Worm (Caenorhabditis elegans) whole organism, late embryonic: Measurements from ENCODE around the gene F41E6.8.

Experiments used
- T23F11.4 ChIP-seq: fragments of 200-800 bp; sonication (Bioruptor generic); optimal IDR thresholded peaks from 2 replicates; lab custom pipeline; 2018; ENCODE audit warnings: mild to moderate bottlenecking, missing genetic modification characterization, missing compliant biosample characterization
- Y22D7AL.16 ChIP-seq: sonication (generic microtip); optimal IDR thresholded peaks from 2 replicates; lab custom pipeline; 2016; ENCODE audit warnings: missing genetic modification characterization, missing compliant biosample characterization
- ahr-1 ChIP-seq: sonication (generic microtip); optimal IDR thresholded peaks from 2 replicates; lab custom pipeline; 2016; ENCODE audit warnings: missing genetic modification characterization, missing compliant biosample characterization
- ceh-19 ChIP-seq: fragments of 200-800 bp; sonication (Bioruptor generic); optimal IDR thresholded peaks from 2 replicates; lab custom pipeline; 2018; ENCODE audit warnings: mild to moderate bottlenecking, missing genetic modification characterization, missing compliant biosample characterization
- ceh-2 ChIP-seq: sonication (generic microtip); optimal IDR thresholded peaks from 2 replicates; lab custom pipeline; 2016; ENCODE audit warnings: missing genotype, missing genetic modification characterization, missing compliant biosample characterization
- ceh-22 ChIP-seq: sonication (generic microtip); optimal IDR thresholded peaks from 2 replicates; lab custom pipeline; 2017; ENCODE audit warnings: missing biosample characterization, missing genetic modification characterization
- ceh-30 ChIP-seq: fragments of 150-350 bp; optimal IDR thresholded peaks from 2 replicates; lab custom pipeline; 2014; ENCODE audit warnings: missing biosample characterization, missing genetic modification characterization
- ceh-34 ChIP-seq: sonication (generic microtip); optimal IDR thresholded peaks from 2 replicates; lab custom pipeline; 2016; ENCODE audit warnings: mild to moderate bottlenecking, missing genetic modification characterization, missing compliant biosample characterization
- ceh-45 ChIP-seq: fragments of 200-800 bp; sonication (Bioruptor generic); IDR thresholded peaks from 2 replicates; pipeline ENCODE4 v1.3.6; 2022; ENCODE audit warnings: missing genetic modification reagents, missing genetic modification characterization, missing compliant biosample characterization
- ceh-6 ChIP-seq: fragments of 200-800 bp; sonication (Bioruptor generic); optimal IDR thresholded peaks from 2 replicates; lab custom pipeline; 2018; ENCODE audit warnings: mild to moderate bottlenecking, missing genetic modification characterization, missing compliant biosample characterization
- dmd-4 ChIP-seq: sonication (generic microtip); optimal IDR thresholded peaks from 2 replicates; lab custom pipeline; 2016; ENCODE audit warnings: borderline replicate concordance, missing genetic modification characterization, missing compliant biosample characterization
- dve-1 ChIP-seq: sonication (generic microtip); optimal IDR thresholded peaks from 2 replicates; lab custom pipeline; 2017; ENCODE audit warnings: antibody characterized with exemption, mild to moderate bottlenecking, missing genetic modification characterization, missing compliant biosample characterization
- elt-4 ChIP-seq: sonication (generic microtip); optimal IDR thresholded peaks from 2 replicates; lab custom pipeline; 2016; ENCODE audit warnings: missing genetic modification characterization, missing compliant biosample characterization
- fax-1 ChIP-seq: sonication (generic microtip); optimal IDR thresholded peaks from 2 replicates; lab custom pipeline; 2016; ENCODE audit warnings: missing genotype, missing genetic modification characterization, missing compliant biosample characterization
- fkh-10 ChIP-seq: fragments of 150-350 bp; optimal IDR thresholded peaks from 2 replicates; lab custom pipeline; 2014; ENCODE audit warnings: missing biosample characterization, missing genetic modification reagents, missing genetic modification characterization
- fkh-6 ChIP-seq: sonication (generic microtip); optimal IDR thresholded peaks from 2 replicates; lab custom pipeline; 2016; ENCODE audit warnings: missing genetic modification characterization, missing compliant biosample characterization
- hlh-15 ChIP-seq: sonication (generic microtip); optimal IDR thresholded peaks from 2 replicates; lab custom pipeline; 2016; ENCODE audit warnings: missing genetic modification characterization, missing compliant biosample characterization
- hlh-6 ChIP-seq: sonication (generic microtip); optimal IDR thresholded peaks from 2 replicates; lab custom pipeline; 2016; ENCODE audit warnings: missing genotype, missing genetic modification characterization, missing compliant biosample characterization
- hlh-8 ChIP-seq: sonication (generic microtip); optimal IDR thresholded peaks from 2 replicates; lab custom pipeline; 2016; ENCODE audit warnings: missing genotype, missing genetic modification characterization, missing compliant biosample characterization
- madf-2 ChIP-seq: sonication (generic microtip); optimal IDR thresholded peaks from 2 replicates; lab custom pipeline; 2017; ENCODE audit warnings: missing genetic modification characterization, missing compliant biosample characterization
- nfya-1 ChIP-seq: sonication (generic microtip); optimal IDR thresholded peaks from 2 replicates; lab custom pipeline; 2017; ENCODE audit warnings: missing genetic modification characterization, mild to moderate bottlenecking, missing compliant biosample characterization, antibody characterized with exemption, moderate library complexity
- nhr-11 ChIP-seq: fragments of 150-350 bp; optimal IDR thresholded peaks from 2 replicates; lab custom pipeline; 2014; ENCODE audit warnings: missing biosample characterization, missing genetic modification characterization
- nhr-232 ChIP-seq: sonication (generic microtip); optimal IDR thresholded peaks from 2 replicates; lab custom pipeline; 2016; ENCODE audit warnings: missing genetic modification characterization, missing compliant biosample characterization
- npax-4 ChIP-seq: sonication (generic microtip); optimal IDR thresholded peaks from 2 replicates; lab custom pipeline; 2016; ENCODE audit warnings: missing genetic modification characterization, missing compliant biosample characterization
- odd-2 ChIP-seq: sonication (generic microtip); optimal IDR thresholded peaks from 2 replicates; lab custom pipeline; 2017; ENCODE audit warnings: antibody characterized with exemption, mild to moderate bottlenecking, missing genetic modification characterization, missing compliant biosample characterization
- pat-9 ChIP-seq: fragments of 200-800 bp; sonication (Bioruptor generic); optimal IDR thresholded peaks from 2 replicates; lab custom pipeline; 2018; ENCODE audit warnings: mild to moderate bottlenecking, missing genetic modification characterization, moderate library complexity, missing compliant biosample characterization
- pax-1 ChIP-seq: fragments of 150-350 bp; optimal IDR thresholded peaks from 2 replicates; lab custom pipeline; 2014; ENCODE audit warnings: missing biosample characterization, missing genetic modification characterization
- pha-2 ChIP-seq: sonication (generic microtip); optimal IDR thresholded peaks from 2 replicates; lab custom pipeline; 2017; ENCODE audit warnings: mild to moderate bottlenecking, missing genetic modification characterization, missing compliant biosample characterization
- pha-4 ChIP-seq: fragments of 150-350 bp; optimal IDR thresholded peaks from 2 replicates; lab custom pipeline; 2018; ENCODE audit warnings: missing biosample characterization, missing genetic modification reagents, missing genetic modification characterization
- pqm-1 ChIP-seq: sonication (generic microtip); optimal IDR thresholded peaks from 2 replicates; lab custom pipeline; 2016; ENCODE audit warnings: missing genetic modification characterization, missing compliant biosample characterization
- ref-2 ChIP-seq: sonication (generic microtip); optimal IDR thresholded peaks from 2 replicates; lab custom pipeline; 2016; ENCODE audit warnings: missing genetic modification characterization, missing compliant biosample characterization
- rnt-1 ChIP-seq: sonication (generic microtip); optimal IDR thresholded peaks from 2 replicates; lab custom pipeline; 2016; ENCODE audit warnings: missing genetic modification characterization, missing compliant biosample characterization
- sdc-2 ChIP-seq: sonication (generic microtip); optimal IDR thresholded peaks from 2 replicates; lab custom pipeline; 2016; ENCODE audit warnings: missing genotype, missing genetic modification characterization, missing compliant biosample characterization
- sox-2 ChIP-seq: fragments of 200-800 bp; sonication (Bioruptor generic); IDR thresholded peaks from 2 replicates; pipeline ENCODE4 v1.3.6; 2022; ENCODE audit warnings: missing genetic modification reagents, missing genetic modification characterization, missing compliant biosample characterization
- sox-4 ChIP-seq: sonication (generic microtip); optimal IDR thresholded peaks from 2 replicates; lab custom pipeline; 2017; ENCODE audit warnings: mild to moderate bottlenecking, missing genetic modification characterization, inconsistent platforms, missing compliant biosample characterization
- syd-9 ChIP-seq: sonication (generic microtip); optimal IDR thresholded peaks from 2 replicates; lab custom pipeline; 2016; ENCODE audit warnings: mild to moderate bottlenecking, missing genetic modification characterization, moderate library complexity, missing compliant biosample characterization
- ttx-3 ChIP-seq: sonication (generic microtip); optimal IDR thresholded peaks from 2 replicates; lab custom pipeline; 2016; ENCODE audit warnings: missing genetic modification reagents, missing genetic modification characterization, missing compliant biosample characterization
- unc-3 ChIP-seq, 2 experiments: fragments of 200-800 bp in 1 of 2; sonication (Bioruptor generic) in 1 of 2; sonication (generic microtip) in 1 of 2; conservative IDR thresholded peaks in 1 of 2; optimal IDR thresholded peaks in 1 of 2; 2 replicates each; pipeline versions ENCODE4 v1.3.6 to Lab custom; 2016 to 2022; ENCODE audit warnings: missing compliant biosample characterization in 2 of 2, missing genetic modification characterization in 2 of 2, missing genetic modification reagents in 1 of 2
- unc-42 ChIP-seq: sonication (generic microtip); optimal IDR thresholded peaks from 2 replicates; lab custom pipeline; 2016; ENCODE audit warnings: missing genotype, missing genetic modification characterization, missing compliant biosample characterization
- unc-55 ChIP-seq: sonication (generic microtip); optimal IDR thresholded peaks from 2 replicates; lab custom pipeline; 2017; ENCODE audit warnings: missing biosample characterization, missing genetic modification reagents, missing genetic modification characterization
- ztf-16 ChIP-seq: sonication (generic microtip); optimal IDR thresholded peaks from 2 replicates; lab custom pipeline; 2017; ENCODE audit warnings: missing genetic modification characterization, missing compliant biosample characterization

F41E6.8 gene

ce11 chrV:8627580-8627979 is 26.3 kb upstream of the F41E6.8 start:
- no peak for TF ChIP-seq unc-3 (GFP tag; conservative IDR thresholded peaks at IDR 0.05; lab: Robert Waterston, UW)
- no peak for TF ChIP-seq unc-3 (tag; optimal IDR thresholded peaks at IDR 0.05; lab: Kevin White, UChicago)
- no peak for TF ChIP-seq pha-2 (tag; lab: Kevin White, UChicago)
- TF ChIP-seq sox-2 (GFP tag; lab: Robert Waterston, UW), result no peak
- no peak for TF ChIP-seq hlh-8 (tag; lab: Kevin White, UChicago)
- TF ChIP-seq hlh-15 (tag; lab: Kevin White, UChicago), result no peak
- TF ChIP-seq ref-2 (tag; lab: Kevin White, UChicago), result no peak
- TF ChIP-seq sox-4, result no peak
- TF ChIP-seq madf-2 (tag; lab: Kevin White, UChicago), result no peak
- TF ChIP-seq elt-4 (tag; lab: Kevin White, UChicago), result no peak
- TF ChIP-seq hlh-6 (tag; lab: Kevin White, UChicago), result no peak
- TF ChIP-seq ceh-6 (GFP tag; lab: Kevin White, UChicago), result no peak
- TF ChIP-seq ceh-22 (tag; lab: Kevin White, UChicago), result no peak
- no peak for TF ChIP-seq pat-9 (tag; lab: Kevin White, UChicago)
- TF ChIP-seq ceh-30 (tag; lab: Kevin White, UChicago), result no peak
- no peak for TF ChIP-seq ceh-34
- no peak for TF ChIP-seq sdc-2
- no peak for TF ChIP-seq pqm-1 (tag; lab: Kevin White, UChicago)
- no peak for TF ChIP-seq Y22D7AL.16
- no peak for TF ChIP-seq dve-1 (tag; lab: Kevin White, UChicago)
- TF ChIP-seq T23F11.4 (GFP tag; lab: Kevin White, UChicago), result no peak

DNA sequence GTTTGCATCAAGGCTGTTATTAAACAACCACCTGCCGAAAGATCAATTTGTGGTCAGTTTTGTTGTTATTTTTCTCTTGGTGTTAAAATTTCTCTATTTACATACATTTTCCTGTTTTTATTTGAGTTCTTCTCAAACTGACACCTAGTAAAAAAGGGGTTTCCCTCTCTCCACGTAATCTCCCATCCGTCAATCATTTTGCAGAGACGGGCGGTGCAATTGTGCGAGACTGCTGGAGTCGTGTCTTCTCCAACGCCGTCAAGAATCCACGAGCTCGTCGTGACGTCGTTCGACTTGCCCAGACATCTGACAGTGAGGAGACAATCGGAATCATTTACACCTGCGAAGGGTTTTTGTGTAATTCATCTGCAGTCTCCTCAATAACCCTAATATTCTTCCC is 25.1 kb upstream of the F41E6.8 start:
- no peak for TF ChIP-seq nhr-11
- TF ChIP-seq unc-55 (GFP tag; lab: Kevin White, UChicago), result peak; percentile 12
- TF ChIP-seq, all 69 proteins: peak for 1

DNA sequence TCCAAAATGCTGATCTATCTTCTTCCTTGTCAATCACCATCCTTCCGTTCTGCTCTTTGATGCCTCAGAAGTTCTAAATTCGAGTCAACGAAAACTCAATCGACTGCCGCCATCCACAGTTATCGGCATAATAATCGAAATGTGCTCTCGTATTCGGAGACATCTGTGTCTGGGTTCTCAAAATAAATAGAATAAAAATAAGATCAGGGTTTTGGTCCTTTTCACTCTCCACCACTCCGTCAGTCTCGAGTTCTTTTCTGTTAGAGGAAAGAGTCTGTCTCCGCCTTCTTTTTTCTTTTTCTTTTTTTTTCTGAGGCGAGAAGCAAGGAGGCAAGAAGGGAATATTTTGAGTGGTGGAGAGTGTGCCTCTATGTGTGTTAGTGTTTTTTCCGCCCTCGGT is 22.4 kb upstream of the F41E6.8 start, which contains the start of gene F41E6.17:
Gene F41E6.17, plus strand, starts transcription at position 348 of the 400 bp plus-strand sequence.
- TF ChIP-seq ztf-16 (tag; lab: Kevin White, UChicago) (no peak), unc-42 (tag; lab: Kevin White, UChicago) (peak; percentile 62), fax-1 (tag; lab: Kevin White, UChicago) (no peak), fkh-10 (no peak)

ce11 chrV:8622314-8622713 is 21.0 kb upstream of the F41E6.8 start, which contains the start of gene F41E6.1:
TSS of gene F41E6.1 (plus strand) at chrV:8622614.
- TF ChIP-seq ceh-2 (tag; lab: Kevin White, UChicago) (no peak), ttx-3 (tag; lab: Kevin White, UChicago) (no peak), hlh-15 (tag; lab: Kevin White, UChicago) (no peak), nhr-232 (tag; lab: Kevin White, UChicago) (no peak), syd-9 (tag; lab: Kevin White, UChicago) (no peak), hlh-6 (tag; lab: Kevin White, UChicago) (no peak), Y22D7AL.16 (no peak), dmd-4 (tag; lab: Kevin White, UChicago) (no peak), npax-4 (no peak), pax-1 (tag; lab: Kevin White, UChicago) (no peak), fax-1 (tag; lab: Kevin White, UChicago) (no peak), ahr-1 (tag; lab: Kevin White, UChicago) (no peak), ceh-19 (no peak), pha-4 (no peak), nfya-1 (tag; lab: Kevin White, UChicago) (no peak), fkh-6 (tag; lab: Kevin White, UChicago) (no peak), odd-2 (tag; lab: Kevin White, UChicago) (no peak), ceh-45 (GFP tag; lab: Robert Waterston, UW) (no peak), pqm-1 (tag; lab: Kevin White, UChicago) (no peak), rnt-1 (tag; lab: Kevin White, UChicago) (no peak)
